Worm (Caenorhabditis elegans) whole organism, L1 larva: ENCODE results near the gene nck-1.
A peak's percentile ranks its signal among the peaks of the same experiment; 100 is the strongest.

ENCODE experiments used
- C04F5.9 ChIP-seq: sonication (generic microtip); optimal IDR thresholded peaks from 2 replicates; lab custom pipeline; 2016; ENCODE audit warnings: missing genetic modification characterization, missing compliant biosample characterization
- C16A3.4 ChIP-seq: fragments of 150-350 bp; optimal IDR thresholded peaks from 2 replicates; lab custom pipeline; 2014; ENCODE audit warnings: missing biosample characterization, missing genetic modification characterization
- C34B4.2 ChIP-seq: sonication (generic microtip); optimal IDR thresholded peaks from 2 replicates; lab custom pipeline; 2017; ENCODE audit warnings: mild to moderate bottlenecking, missing genetic modification characterization, missing compliant biosample characterization
- Y116A8C.19 ChIP-seq: sonication (generic microtip); optimal IDR thresholded peaks from 2 replicates; lab custom pipeline; 2016; ENCODE audit warnings: missing compliant biosample characterization, missing genetic modification characterization, borderline replicate concordance
- aly-2 ChIP-seq: fragments of 150-350 bp; optimal IDR thresholded peaks from 2 replicates; lab custom pipeline; 2014; ENCODE audit warnings: missing biosample characterization, missing genetic modification characterization
- ama-1 ChIP-seq: fragments of 150-350 bp; optimal IDR thresholded peaks from 2 replicates; lab custom pipeline; 2014
- ceh-88 ChIP-seq: fragments of 200-800 bp; sonication (Bioruptor generic); IDR thresholded peaks from 2 replicates; pipeline ENCODE4 v1.3.6; 2022; ENCODE audit warnings: missing genetic modification characterization, missing compliant biosample characterization
- ceh-90 ChIP-seq: sonication (generic microtip); optimal IDR thresholded peaks from 2 replicates; lab custom pipeline; 2016; ENCODE audit warnings: missing genetic modification characterization, missing compliant biosample characterization
- dsc-1 ChIP-seq: sonication (generic microtip); optimal IDR thresholded peaks from 2 replicates; lab custom pipeline; 2016; ENCODE audit warnings: mild to moderate bottlenecking, missing genetic modification characterization, missing compliant biosample characterization
- egl-13 ChIP-seq: sonication (generic microtip); optimal IDR thresholded peaks from 2 replicates; lab custom pipeline; 2016; ENCODE audit warnings: missing genotype, missing genetic modification reagents, missing genetic modification characterization, missing compliant biosample characterization
- egl-27 ChIP-seq, 2 experiments: fragments of 150-350 bp in 1 of 2; sonication (generic microtip); optimal IDR thresholded peaks; 3 replicates each; lab custom pipeline; 2017 to 2018; ENCODE audit warnings: missing biosample characterization in 2 of 2, missing genetic modification characterization in 2 of 2, missing genetic modification reagents in 2 of 2
- elt-2 ChIP-seq: sonication (generic microtip); optimal IDR thresholded peaks from 2 replicates; lab custom pipeline; 2016; ENCODE audit warnings: missing genetic modification characterization, mild to moderate bottlenecking, inconsistent platforms, missing compliant biosample characterization, missing genetic modification reagents
- elt-3 ChIP-seq, 6 experiments: fragments of 150-350 bp in 1 of 6; sonication (generic microtip); optimal IDR thresholded peaks; 2 replicates each; lab custom pipeline; 2017 to 2018; ENCODE audit warnings: missing biosample characterization in 6 of 6, missing genetic modification characterization in 6 of 6, inconsistent platforms in 1 of 6
- ets-5 ChIP-seq: fragments of 200-800 bp; sonication (Bioruptor generic); IDR thresholded peaks from 2 replicates; pipeline ENCODE4 v1.3.6; 2022; ENCODE audit warnings: missing genetic modification characterization, missing compliant biosample characterization
- fkh-10 ChIP-seq: sonication (generic microtip); optimal IDR thresholded peaks from 2 replicates; lab custom pipeline; 2017; ENCODE audit warnings: missing biosample characterization, missing genetic modification reagents, missing genetic modification characterization
- fkh-4 ChIP-seq: sonication (generic microtip); optimal IDR thresholded peaks from 2 replicates; lab custom pipeline; 2016; ENCODE audit warnings: missing compliant biosample characterization, missing genetic modification characterization, borderline replicate concordance
- fkh-8 ChIP-seq: sonication (generic microtip); optimal IDR thresholded peaks from 2 replicates; lab custom pipeline; 2016; ENCODE audit warnings: mild to moderate bottlenecking, missing genetic modification characterization, missing compliant biosample characterization
- fos-1 ChIP-seq: fragments of 150-350 bp; optimal IDR thresholded peaks from 2 replicates; lab custom pipeline; 2014; ENCODE audit warnings: missing biosample characterization, missing genetic modification characterization
- grh-1 ChIP-seq: fragments of 200-800 bp; sonication (Bioruptor generic); IDR thresholded peaks from 2 replicates; pipeline ENCODE4 v1.3.6; 2022; ENCODE audit warnings: missing genetic modification reagents, missing genetic modification characterization, missing compliant biosample characterization
- hlh-17 ChIP-seq: fragments of 200-800 bp; sonication (Bioruptor generic); optimal IDR thresholded peaks from 2 replicates; lab custom pipeline; 2018; ENCODE audit warnings: missing genetic modification characterization, mild to moderate bottlenecking, missing compliant biosample characterization, moderate library complexity, borderline replicate concordance
- hlh-4 ChIP-seq: sonication (generic microtip); optimal IDR thresholded peaks from 2 replicates; lab custom pipeline; 2016; ENCODE audit warnings: mild to moderate bottlenecking, missing genetic modification characterization, missing compliant biosample characterization
- hpl-2 ChIP-seq: fragments of 150-350 bp; optimal IDR thresholded peaks from 2 replicates; lab custom pipeline; 2014; ENCODE audit warnings: missing biosample characterization, missing genetic modification reagents, missing genetic modification characterization
- irx-1 ChIP-seq: sonication (generic microtip); optimal IDR thresholded peaks from 2 replicates; lab custom pipeline; 2016; ENCODE audit warnings: missing genetic modification characterization, missing compliant biosample characterization
- jun-1 ChIP-seq: fragments of 150-350 bp; optimal IDR thresholded peaks from 2 replicates; lab custom pipeline; 2014; ENCODE audit warnings: missing biosample characterization, missing genetic modification reagents, missing genetic modification characterization
- lin-39 ChIP-seq: fragments of 150-350 bp; optimal IDR thresholded peaks from 2 replicates; lab custom pipeline; 2014; ENCODE audit warnings: missing biosample characterization, missing genetic modification reagents, missing genetic modification characterization
- lir-3 ChIP-seq: sonication (generic microtip); optimal IDR thresholded peaks from 2 replicates; lab custom pipeline; 2016; ENCODE audit warnings: mild to moderate bottlenecking, missing genetic modification characterization, moderate library complexity, missing compliant biosample characterization; ENCODE audit not compliant: poor library complexity
- lsy-2 ChIP-seq, 2 experiments: fragments of 150-350 bp; optimal IDR thresholded peaks; 2 replicates each; lab custom pipeline; 2014; ENCODE audit warnings: missing biosample characterization in 2 of 2, missing genetic modification characterization in 2 of 2
- mef-2 ChIP-seq: fragments of 150-350 bp; optimal IDR thresholded peaks from 2 replicates; lab custom pipeline; 2014; ENCODE audit warnings: missing biosample characterization, missing genetic modification characterization
- nhr-11 ChIP-seq: fragments of 150-350 bp; optimal IDR thresholded peaks from 2 replicates; lab custom pipeline; 2014; ENCODE audit warnings: missing biosample characterization, missing genetic modification characterization
- nhr-12 ChIP-seq: sonication (generic microtip); optimal IDR thresholded peaks from 2 replicates; lab custom pipeline; 2017; ENCODE audit warnings: missing biosample characterization, missing genetic modification characterization
- nhr-20 ChIP-seq: sonication (generic microtip); optimal IDR thresholded peaks from 2 replicates; lab custom pipeline; 2016; ENCODE audit warnings: mild to moderate bottlenecking, missing genetic modification characterization, missing compliant biosample characterization
- nhr-237 ChIP-seq: fragments of 150-350 bp; optimal IDR thresholded peaks from 2 replicates; lab custom pipeline; 2014; ENCODE audit warnings: missing biosample characterization, missing genetic modification characterization
- nhr-28 ChIP-seq: fragments of 150-350 bp; optimal IDR thresholded peaks from 2 replicates; lab custom pipeline; 2014; ENCODE audit warnings: missing biosample characterization, missing genetic modification characterization
- nhr-47 ChIP-seq: sonication (generic microtip); optimal IDR thresholded peaks from 2 replicates; lab custom pipeline; 2016; ENCODE audit warnings: mild to moderate bottlenecking, missing genetic modification characterization, moderate library complexity, missing compliant biosample characterization
- nhr-76 ChIP-seq: sonication (generic microtip); optimal IDR thresholded peaks from 2 replicates; lab custom pipeline; 2017; ENCODE audit warnings: missing biosample characterization, missing genetic modification characterization
- nhr-77 ChIP-seq: fragments of 150-350 bp; optimal IDR thresholded peaks from 2 replicates; lab custom pipeline; 2014; ENCODE audit warnings: missing biosample characterization, missing genetic modification characterization
- nhr-84 ChIP-seq: sonication (generic microtip); optimal IDR thresholded peaks from 2 replicates; lab custom pipeline; 2017; ENCODE audit warnings: missing biosample characterization, missing genetic modification characterization
- nhr-90 ChIP-seq: sonication (generic microtip); optimal IDR thresholded peaks from 2 replicates; lab custom pipeline; 2016; ENCODE audit warnings: mild to moderate bottlenecking, missing genetic modification characterization, missing compliant biosample characterization; ENCODE audit not compliant: poor library complexity
- pax-3 ChIP-seq: fragments of 200-800 bp; sonication (Bioruptor generic); optimal IDR thresholded peaks from 2 replicates; lab custom pipeline; 2018; ENCODE audit warnings: mild to moderate bottlenecking, missing genetic modification characterization, moderate library complexity, missing compliant biosample characterization
- rnt-1 ChIP-seq: sonication (generic microtip); optimal IDR thresholded peaks from 2 replicates; lab custom pipeline; 2016; ENCODE audit warnings: mild to moderate bottlenecking, missing genetic modification characterization, moderate library complexity, missing compliant biosample characterization
- snpc-4 ChIP-seq: fragments of 150-350 bp; optimal IDR thresholded peaks from 2 replicates; lab custom pipeline; 2014; ENCODE audit warnings: missing biosample characterization, missing genetic modification characterization
- snu-23 ChIP-seq: sonication (generic microtip); optimal IDR thresholded peaks from 2 replicates; lab custom pipeline; 2016; ENCODE audit warnings: missing genetic modification characterization, missing compliant biosample characterization
- sox-4 ChIP-seq: sonication (generic microtip); optimal IDR thresholded peaks from 2 replicates; lab custom pipeline; 2016; ENCODE audit warnings: missing genetic modification characterization, missing compliant biosample characterization
- swsn-7 ChIP-seq: sonication (generic microtip); optimal IDR thresholded peaks from 2 replicates; lab custom pipeline; 2016; ENCODE audit warnings: missing genetic modification characterization, missing compliant biosample characterization
- tbx-2 ChIP-seq: sonication (generic microtip); optimal IDR thresholded peaks from 2 replicates; lab custom pipeline; 2016; ENCODE audit warnings: missing genetic modification characterization, missing compliant biosample characterization
- unc-62 ChIP-seq: fragments of 150-350 bp; optimal IDR thresholded peaks from 2 replicates; lab custom pipeline; 2014; ENCODE audit warnings: missing biosample characterization, missing genetic modification reagents, missing genetic modification characterization
- unc-86 ChIP-seq: sonication (generic microtip); optimal IDR thresholded peaks from 2 replicates; lab custom pipeline; 2016; ENCODE audit warnings: missing genetic modification characterization, missing compliant biosample characterization
- unc-98 ChIP-seq: fragments of 200-800 bp; sonication (Bioruptor generic); IDR thresholded peaks from 2 replicates; pipeline ENCODE4 v1.3.6; 2022; ENCODE audit warnings: missing genetic modification characterization, missing compliant biosample characterization
- vab-15 ChIP-seq: sonication (generic microtip); optimal IDR thresholded peaks from 2 replicates; lab custom pipeline; 2017; ENCODE audit warnings: missing genotype, mild to moderate bottlenecking, missing genetic modification characterization, missing compliant biosample characterization
- xbp-1 ChIP-seq: sonication (generic microtip); optimal IDR thresholded peaks from 2 replicates; lab custom pipeline; 2016; ENCODE audit warnings: missing genetic modification characterization, missing compliant biosample characterization
- zag-1 ChIP-seq: fragments of 150-350 bp; optimal IDR thresholded peaks from 2 replicates; lab custom pipeline; 2014; ENCODE audit warnings: missing biosample characterization, missing genetic modification characterization
- zip-4 ChIP-seq: fragments of 200-800 bp; sonication (Bioruptor generic); optimal IDR thresholded peaks from 2 replicates; lab custom pipeline; 2018; ENCODE audit warnings: mild to moderate bottlenecking, missing genetic modification characterization, moderate library complexity, missing compliant biosample characterization
- ztf-11 ChIP-seq, 2 experiments: sonication (generic microtip); optimal IDR thresholded peaks; 2 replicates each; lab custom pipeline; 2016 to 2017; ENCODE audit warnings: missing genetic modification characterization in 2 of 2, missing biosample characterization in 1 of 2, missing compliant biosample characterization in 1 of 2

nck-1 gene

ce11 chrX:4137452-4138164 is 15.6 kb downstream of the nck-1 start:
- TF ChIP-seq ceh-88 (GFP tag; lab: Robert Waterston, UW), result no peak
- no peak for TF ChIP-seq fkh-4 (tag; lab: Kevin White, UChicago)
- TF ChIP-seq tbx-2 (tag; lab: Kevin White, UChicago), result no peak
- peak; percentile 8 for TF ChIP-seq zip-4 (GFP tag; lab: Kevin White, UChicago)
- TF ChIP-seq Y116A8C.19 (tag; lab: Kevin White, UChicago), result no peak
- no peak for TF ChIP-seq irx-1 (tag; lab: Kevin White, UChicago)
- no peak for TF ChIP-seq elt-3 (tag; optimal IDR thresholded peaks at IDR 0.05; lab: Kevin White, UChicago)
- no peak for TF ChIP-seq unc-98
- TF ChIP-seq nhr-11 (tag; lab: Kevin White, UChicago), result peak; percentile 10
- no peak for TF ChIP-seq grh-1 (GFP tag; lab: Robert Waterston, UW)
- TF ChIP-seq nhr-237 (tag; lab: Kevin White, UChicago), result no peak
- TF ChIP-seq egl-13 (tag; lab: Kevin White, UChicago), result no peak
- TF ChIP-seq nhr-90 (tag; lab: Kevin White, UChicago), result no peak
- TF ChIP-seq snpc-4, result no peak
- TF ChIP-seq swsn-7 (tag; lab: Kevin White, UChicago), result peak; percentile 40
- TF ChIP-seq pax-3 (tag; lab: Kevin White, UChicago), result no peak
- TF ChIP-seq hlh-4 (tag; lab: Kevin White, UChicago), result no peak
- peak; percentile 36 for TF ChIP-seq snu-23 (GFP tag; lab: Kevin White, UChicago)
- no peak for TF ChIP-seq ets-5 (GFP tag; lab: Robert Waterston, UW)
- TF ChIP-seq fos-1 (tag; lab: Kevin White, UChicago), result no peak
- no peak for TF ChIP-seq hpl-2 (GFP tag; lab: Kevin White, UChicago)
- no peak for TF ChIP-seq unc-62 (GFP tag; lab: Kevin White, UChicago)
- TF ChIP-seq lsy-2 (tag; optimal IDR thresholded peaks at IDR 0.05; lab: Kevin White, UChicago), result no peak
- no peak for TF ChIP-seq C04F5.9 (tag; lab: Kevin White, UChicago)
- TF ChIP-seq hlh-17 (GFP tag; lab: Kevin White, UChicago), result no peak
- peak; percentile 9 for TF ChIP-seq xbp-1 (tag; lab: Kevin White, UChicago)
- peak; percentile 29 for TF ChIP-seq nhr-47 (tag; lab: Kevin White, UChicago)
- TF ChIP-seq mef-2, result no peak
- TF ChIP-seq aly-2 (tag; lab: Kevin White, UChicago), result no peak
- peak; percentile 47 for TF ChIP-seq nhr-20 (tag; lab: Kevin White, UChicago)
- no peak for TF ChIP-seq elt-2
- no peak for TF ChIP-seq nhr-76 (tag; lab: Kevin White, UChicago)
- no peak for TF ChIP-seq C34B4.2 (tag; lab: Kevin White, UChicago)
- no peak for TF ChIP-seq vab-15
- TF ChIP-seq lir-3 (tag; lab: Kevin White, UChicago), result no peak
- no peak for TF ChIP-seq ztf-11 (tag; optimal IDR thresholded peaks at IDR 0.05; lab: Kevin White, UChicago)
- peak; percentile 9 for TF ChIP-seq jun-1 (tag; lab: Kevin White, UChicago)
- TF ChIP-seq ama-1 (lab: Kevin White, UChicago), result no peak
- no peak for TF ChIP-seq C16A3.4 (tag; lab: Kevin White, UChicago)
- TF ChIP-seq unc-86, result no peak
- no peak for TF ChIP-seq nhr-84 (tag; lab: Kevin White, UChicago)
- TF ChIP-seq dsc-1 (tag; lab: Kevin White, UChicago), result no peak
- no peak for TF ChIP-seq zag-1 (tag; lab: Kevin White, UChicago)
- no peak for TF ChIP-seq ceh-90 (tag; lab: Kevin White, UChicago)
- no peak for TF ChIP-seq fkh-10
- no peak for TF ChIP-seq nhr-28 (tag; lab: Kevin White, UChicago)
- TF ChIP-seq nhr-12 (tag; lab: Kevin White, UChicago), result no peak
- peak; percentile 14 for TF ChIP-seq nhr-77 (tag; lab: Kevin White, UChicago)
- TF ChIP-seq sox-4 (tag; lab: Kevin White, UChicago), result no peak
- no peak for TF ChIP-seq lin-39 (tag; lab: Kevin White, UChicago)
- TF ChIP-seq rnt-1 (tag; lab: Kevin White, UChicago), result peak; percentile 19
- peak in 1 of 2 experiments; percentile 28 for TF ChIP-seq egl-27 (tag; optimal IDR thresholded peaks at IDR 0.05; lab: Kevin White, UChicago)
- TF ChIP-seq fkh-8 (tag; lab: Kevin White, UChicago), result peak; percentile 66
